Fruit fly (Drosophila melanogaster) whole organism, adult: Measurements from ENCODE around the gene SNF4Agamma.

Experiments used
- CG11617 ChIP-seq: fragments of 200-800 bp; sonication (Bioruptor generic); optimal IDR thresholded peaks from 2 replicates; lab custom pipeline; 2017; ENCODE audit warnings: mild to moderate bottlenecking, missing biosample characterization, missing genetic modification reagents, missing genetic modification characterization
- CG12768 ChIP-seq: fragments of 200-800 bp; sonication (Bioruptor generic); optimal IDR thresholded peaks from 2 replicates; lab custom pipeline; 2017; ENCODE audit warnings: missing biosample characterization, missing genetic modification characterization, mild to moderate bottlenecking, moderate library complexity, missing genetic modification reagents
- CG14711 ChIP-seq: fragments of 200-800 bp; sonication (Bioruptor generic); optimal IDR thresholded peaks from 2 replicates; lab custom pipeline; 2018; ENCODE audit warnings: missing biosample characterization, mild to moderate bottlenecking, missing genetic modification characterization, moderate library complexity
- CG1620 ChIP-seq: fragments of 200-800 bp; sonication (Bioruptor generic); optimal IDR thresholded peaks from 2 replicates; lab custom pipeline; 2016; ENCODE audit warnings: missing biosample characterization, missing genetic modification characterization
- CG33017 ChIP-seq: fragments of 200-800 bp; sonication (Bioruptor generic); optimal IDR thresholded peaks from 2 replicates; lab custom pipeline; 2018; ENCODE audit warnings: missing biosample characterization, mild to moderate bottlenecking, missing genetic modification characterization, moderate library complexity
- CG5204 ChIP-seq: fragments of 200-800 bp; sonication (Bioruptor generic); optimal IDR thresholded peaks from 2 replicates; lab custom pipeline; 2016; ENCODE audit warnings: missing biosample characterization, missing genetic modification characterization
- CG7045 ChIP-seq: fragments of 200-800 bp; sonication (Bioruptor generic); optimal IDR thresholded peaks from 2 replicates; lab custom pipeline; 2017; ENCODE audit warnings: missing biosample characterization, mild to moderate bottlenecking, missing genetic modification characterization
- CG7101 ChIP-seq: fragments of 200-800 bp; sonication (Bioruptor generic); optimal IDR thresholded peaks from 2 replicates; lab custom pipeline; 2018; ENCODE audit warnings: missing biosample characterization, mild to moderate bottlenecking, missing genetic modification characterization, moderate library complexity
- Clk ChIP-seq: fragments of 200-800 bp; sonication (Bioruptor generic); optimal IDR thresholded peaks from 2 replicates; lab custom pipeline; 2017; ENCODE audit warnings: missing biosample characterization, missing genetic modification characterization
- Crg-1 ChIP-seq: fragments of 200-800 bp; sonication (Bioruptor generic); optimal IDR thresholded peaks from 2 replicates; lab custom pipeline; 2016; ENCODE audit warnings: missing biosample characterization, missing genetic modification characterization
- Hr96 ChIP-seq: fragments of 200-800 bp; sonication (Bioruptor generic); optimal IDR thresholded peaks from 2 replicates; lab custom pipeline; 2016; ENCODE audit warnings: missing biosample characterization, missing genetic modification characterization
- Mnt ChIP-seq: fragments of 200-800 bp; sonication (Bioruptor generic); optimal IDR thresholded peaks from 2 replicates; lab custom pipeline; 2016; ENCODE audit warnings: missing biosample characterization, mild to moderate bottlenecking, missing genetic modification characterization
- bab1 ChIP-seq: fragments of 200-800 bp; sonication (Bioruptor generic); optimal IDR thresholded peaks from 3 replicates; lab custom pipeline; 2019; ENCODE audit warnings: missing biosample characterization, mild to moderate bottlenecking, missing genetic modification characterization, moderate library complexity
- cic ChIP-seq: fragments of 200-800 bp; sonication (Bioruptor generic); optimal IDR thresholded peaks from 2 replicates; lab custom pipeline; 2017; ENCODE audit warnings: missing biosample characterization, mild to moderate bottlenecking, missing genetic modification characterization, moderate library complexity
- cnc ChIP-seq, 2 experiments: fragments of >200 bp; optimal IDR thresholded peaks; 2 replicates each; lab custom pipeline; 2017
- kay ChIP-seq: fragments of 200-800 bp; sonication (Bioruptor generic); peaks from one replicate; lab custom pipeline; 2016; ENCODE audit warnings: missing biosample characterization, missing genetic modification characterization, borderline replicate concordance
- ovo ChIP-seq: fragments of 200-800 bp; sonication (Bioruptor generic); optimal IDR thresholded peaks from 2 replicates; lab custom pipeline; 2016; ENCODE audit warnings: missing biosample characterization, missing genetic modification characterization
- pad ChIP-seq: fragments of 200-800 bp; sonication (Bioruptor generic); optimal IDR thresholded peaks from 3 replicates; lab custom pipeline; 2017; ENCODE audit warnings: missing biosample characterization, missing genetic modification characterization, mild to moderate bottlenecking, moderate library complexity, missing genetic modification reagents
- tj ChIP-seq: fragments of 200-800 bp; sonication (Bioruptor generic); optimal IDR thresholded peaks from 3 replicates; lab custom pipeline; 2017; ENCODE audit warnings: missing biosample characterization, mild to moderate bottlenecking, missing genetic modification characterization, moderate library complexity
- toe ChIP-seq: fragments of 200-800 bp; sonication (Bioruptor generic); optimal IDR thresholded peaks from 2 replicates; lab custom pipeline; 2016; ENCODE audit warnings: missing biosample characterization, missing genetic modification characterization

The SNF4Agamma gene

DNA sequence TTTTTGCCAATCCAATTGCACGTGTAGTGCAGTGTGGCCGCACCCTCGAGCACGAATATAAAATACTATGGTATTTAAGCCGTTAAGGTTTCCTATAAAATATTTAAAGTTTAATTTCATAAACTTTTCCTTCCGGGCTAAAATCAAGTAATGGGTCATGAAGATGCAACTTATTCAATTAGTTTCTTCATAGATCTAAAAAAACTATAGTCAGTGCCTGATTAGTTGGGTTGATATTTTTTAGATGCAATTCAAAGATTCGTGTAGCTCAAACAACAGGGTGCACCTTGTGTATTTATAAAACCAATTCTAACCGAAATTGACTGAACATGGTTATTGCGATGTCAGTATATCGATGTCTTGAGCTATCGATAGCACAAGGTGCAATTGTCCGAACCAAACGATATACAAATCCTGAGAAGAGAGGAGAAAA is 78.2 kb downstream of the SNF4Agamma start, which contains the start of the genes Smyd5 and Oga:
Gene Smyd5 (minus strand): TSS at position 59 of the 433 bp plus-strand sequence.
Gene Oga (plus strand): TSS at position 345 of the 433 bp plus-strand sequence.
- TF ChIP-seq cic (GFP tag; lab: Kevin White, UChicago) (no peak), pad (GFP tag; lab: Kevin White, UChicago) (no peak), CG12768 (GFP tag; lab: Kevin White, UChicago) (no peak), Hr96 (no peak), CG14711 (tag; lab: Kevin White, UChicago) (no peak), cnc (optimal IDR thresholded peaks at IDR 0.05; lab: Kevin White, UChicago) (no peak), CG7101 (tag; lab: Kevin White, UChicago) (peak; percentile 8), CG1620 (GFP tag; lab: Kevin White, UChicago) (peak; percentile 48), Crg-1 (peak; percentile 64), toe (GFP tag; lab: Kevin White, UChicago) (no peak), ovo (GFP tag; lab: Kevin White, UChicago) (no peak), Clk (no peak), bab1 (peak; percentile 50), CG7045 (GFP tag; lab: Kevin White, UChicago) (no peak), CG5204 (GFP tag; lab: Kevin White, UChicago) (no peak), kay (no peak), CG11617 (GFP tag; lab: Kevin White, UChicago) (peak; percentile 45), CG33017 (tag; lab: Kevin White, UChicago) (no peak), Mnt (GFP tag; lab: Kevin White, UChicago) (peak; percentile 99), tj (no peak)

DNA sequence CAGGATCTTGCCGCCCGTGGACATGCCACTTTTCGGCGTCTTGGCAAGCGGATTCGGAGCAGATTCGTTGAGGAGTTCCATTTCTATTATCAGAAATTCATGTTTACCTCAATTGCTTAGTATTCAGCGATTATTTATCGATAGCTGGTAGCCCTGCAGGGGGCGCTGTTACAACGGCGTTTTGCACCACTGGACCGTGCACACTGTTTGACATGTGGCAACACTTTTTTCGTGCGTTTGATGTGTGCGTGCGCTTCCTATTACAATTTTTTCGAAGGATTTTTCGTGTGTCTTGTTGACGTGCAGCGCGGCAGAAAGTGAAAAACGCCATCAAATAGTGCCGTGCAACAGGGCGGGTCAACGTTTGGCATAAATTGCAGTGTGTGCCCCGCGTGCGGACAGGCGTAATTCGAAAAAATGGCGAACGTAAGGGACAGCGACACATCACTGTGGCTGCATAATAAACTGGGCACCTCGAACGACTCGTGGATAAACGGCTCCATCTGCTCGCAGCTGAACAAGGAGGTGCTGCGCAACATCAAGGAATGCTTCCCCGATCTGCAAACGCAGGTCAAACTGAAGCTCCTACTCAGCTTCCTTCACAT is 83.0 kb downstream of the SNF4Agamma start, which contains the start of the genes CG3337 and Nelf-A:
Gene CG3337 (minus strand): TSS at position 132 of the 605 bp plus-strand sequence.
Gene Nelf-A (plus strand): TSS at position 252 of the 605 bp plus-strand sequence.
- TF ChIP-seq toe (GFP tag; lab: Kevin White, UChicago): no peak
- TF ChIP-seq Clk: peak; percentile 59
- peak; percentile 50 for TF ChIP-seq CG7101 (tag; lab: Kevin White, UChicago)
- peak; percentile 64 for TF ChIP-seq CG14711 (tag; lab: Kevin White, UChicago)
- no peak for TF ChIP-seq kay
- peak; percentile 68 for TF ChIP-seq cic (GFP tag; lab: Kevin White, UChicago)
- TF ChIP-seq CG7045 (GFP tag; lab: Kevin White, UChicago): peak; percentile 18
- TF ChIP-seq bab1: peak; percentile 68
- no peak for TF ChIP-seq CG5204 (GFP tag; lab: Kevin White, UChicago)
- TF ChIP-seq ovo (GFP tag; lab: Kevin White, UChicago): peak; percentile 75
- TF ChIP-seq Hr96: no peak
- TF ChIP-seq cnc (optimal IDR thresholded peaks at IDR 0.05; lab: Kevin White, UChicago): no peak
- peak; percentile 74 for TF ChIP-seq pad (GFP tag; lab: Kevin White, UChicago)
- peak; percentile 87 for TF ChIP-seq Crg-1
- TF ChIP-seq Mnt (GFP tag; lab: Kevin White, UChicago): peak; percentile 89
- TF ChIP-seq CG33017 (tag; lab: Kevin White, UChicago): no peak
- peak; percentile 9 for TF ChIP-seq tj
- peak; percentile 17 for TF ChIP-seq CG11617 (GFP tag; lab: Kevin White, UChicago)
- peak; percentile 40 for TF ChIP-seq CG12768 (GFP tag; lab: Kevin White, UChicago)
- TF ChIP-seq CG1620 (GFP tag; lab: Kevin White, UChicago): peak; percentile 90

DNA sequence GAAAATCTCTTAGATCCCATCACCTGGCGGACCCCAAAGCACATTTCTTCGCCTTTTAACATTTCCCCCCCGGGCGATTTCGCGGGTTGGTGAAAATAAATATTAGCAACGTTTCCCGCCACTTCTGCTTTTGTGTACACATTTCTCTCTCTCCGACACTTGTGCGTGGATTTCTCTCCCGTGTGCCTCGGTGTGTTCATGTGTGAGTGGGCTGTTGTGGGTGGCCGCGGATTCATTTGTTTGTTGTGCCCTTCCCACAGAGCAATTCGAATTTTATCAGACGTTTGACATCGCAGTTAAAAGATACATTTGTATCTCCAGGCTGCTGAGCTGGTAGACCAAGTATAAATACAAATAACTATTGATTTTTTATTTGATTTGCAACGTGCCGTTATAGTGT is 83.7 kb downstream of the SNF4Agamma start:
- TF ChIP-seq Hr96: no peak
- peak; percentile 49 for TF ChIP-seq cic (GFP tag; lab: Kevin White, UChicago)
- peak; percentile 58 for TF ChIP-seq Mnt (GFP tag; lab: Kevin White, UChicago)
- no peak for TF ChIP-seq cnc (optimal IDR thresholded peaks at IDR 0.05; lab: Kevin White, UChicago)

DNA sequence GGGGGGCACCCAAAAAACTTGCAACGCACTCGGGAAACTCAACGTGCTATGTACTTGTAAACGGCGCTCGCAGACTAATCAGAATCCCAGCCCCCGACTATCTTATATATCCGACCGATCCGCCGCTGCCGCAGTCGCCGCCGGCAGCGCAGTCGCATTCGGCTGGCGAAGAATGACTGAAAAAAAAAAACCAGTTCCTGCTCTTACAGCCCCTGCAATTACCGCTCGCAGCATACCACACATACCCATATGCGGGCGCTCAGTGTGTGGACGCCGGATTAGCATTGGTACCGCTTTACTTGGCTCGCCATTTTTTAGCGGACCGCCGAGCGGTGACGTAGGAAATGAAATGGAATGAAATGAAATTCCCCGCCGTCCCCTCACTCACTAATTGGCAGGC is 96.6 kb downstream of the SNF4Agamma start, which contains the start of gene e:
Gene e (minus strand): TSS at position 79 of the 400 bp plus-strand sequence.
- TF ChIP-seq CG1620 (GFP tag; lab: Kevin White, UChicago): no peak
- TF ChIP-seq bab1: no peak

DNA sequence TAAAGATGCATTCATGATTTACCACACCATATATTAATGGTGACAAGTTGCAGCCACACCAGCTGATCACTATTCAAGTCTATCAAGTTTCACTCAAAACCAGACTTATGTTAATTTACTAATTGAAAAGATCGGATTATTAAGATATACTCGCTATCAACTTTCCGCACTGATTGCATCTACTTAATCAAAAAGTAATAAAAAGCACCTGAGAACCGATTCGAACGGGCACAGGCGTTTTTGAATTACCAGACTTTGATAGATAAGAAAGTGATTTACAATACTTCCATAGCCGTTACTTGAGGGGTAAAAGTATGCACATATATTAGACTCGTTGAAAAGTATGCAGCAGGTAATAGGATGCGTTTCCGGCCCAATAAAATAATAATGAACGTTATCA is 100.8 kb downstream of the SNF4Agamma start:
- TF ChIP-seq CG7045 (GFP tag; lab: Kevin White, UChicago) (no peak), Mnt (GFP tag; lab: Kevin White, UChicago) (no peak), CG33017 (tag; lab: Kevin White, UChicago) (no peak), CG11617 (GFP tag; lab: Kevin White, UChicago) (no peak), tj (no peak), pad (GFP tag; lab: Kevin White, UChicago) (no peak), cic (GFP tag; lab: Kevin White, UChicago) (no peak), CG7101 (tag; lab: Kevin White, UChicago) (no peak), toe (GFP tag; lab: Kevin White, UChicago) (no peak), Crg-1 (no peak), Clk (no peak), CG14711 (tag; lab: Kevin White, UChicago) (no peak), bab1 (no peak), ovo (GFP tag; lab: Kevin White, UChicago) (no peak), cnc (optimal IDR thresholded peaks at IDR 0.05; lab: Kevin White, UChicago) (no peak), CG1620 (GFP tag; lab: Kevin White, UChicago) (no peak), CG12768 (GFP tag; lab: Kevin White, UChicago) (no peak)

DNA sequence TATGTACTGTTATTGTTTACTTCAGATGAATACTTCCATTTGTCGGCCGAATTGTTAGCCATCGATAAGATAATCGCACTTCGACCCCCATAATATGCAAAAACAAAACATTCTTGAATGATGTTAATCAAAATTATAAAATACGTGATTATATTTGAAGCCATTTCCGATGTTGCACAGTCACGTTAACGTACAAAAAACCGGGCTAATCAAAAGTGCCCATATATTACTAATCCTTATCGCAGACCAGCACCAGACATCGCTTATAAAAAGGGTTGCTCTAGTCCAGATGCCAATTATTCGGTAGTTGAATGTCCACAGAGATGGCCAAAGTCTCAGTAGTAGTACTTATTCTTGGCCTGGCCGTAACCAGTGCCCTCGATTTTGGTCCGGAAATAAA is 101.8 kb downstream of the SNF4Agamma start, which contains the start of gene CG5892:
Gene CG5892 (plus strand): TSS at position 301 of the 400 bp plus-strand sequence.
- TF ChIP-seq pad (GFP tag; lab: Kevin White, UChicago) (no peak), kay (no peak), CG7101 (tag; lab: Kevin White, UChicago) (no peak), Hr96 (no peak), CG5204 (GFP tag; lab: Kevin White, UChicago) (no peak), CG33017 (tag; lab: Kevin White, UChicago) (no peak), bab1 (no peak), CG1620 (GFP tag; lab: Kevin White, UChicago) (no peak), Mnt (GFP tag; lab: Kevin White, UChicago) (no peak), ovo (GFP tag; lab: Kevin White, UChicago) (no peak), CG7045 (GFP tag; lab: Kevin White, UChicago) (no peak), CG11617 (GFP tag; lab: Kevin White, UChicago) (no peak), cic (GFP tag; lab: Kevin White, UChicago) (no peak), CG12768 (GFP tag; lab: Kevin White, UChicago) (no peak), cnc (optimal IDR thresholded peaks at IDR 0.05; lab: Kevin White, UChicago) (no peak)
